Worm (Caenorhabditis elegans) whole organism, L1 larva: ENCODE data around the gene ent-4.

Experiments used
- C04F5.9 ChIP-seq: sonication (generic microtip); optimal IDR thresholded peaks from 2 replicates; lab custom pipeline; 2016; ENCODE audit warnings: missing genetic modification characterization, missing compliant biosample characterization
- C16A3.4 ChIP-seq: fragments of 150-350 bp; optimal IDR thresholded peaks from 2 replicates; lab custom pipeline; 2014; ENCODE audit warnings: missing biosample characterization, missing genetic modification characterization
- C34B4.2 ChIP-seq: sonication (generic microtip); optimal IDR thresholded peaks from 2 replicates; lab custom pipeline; 2017; ENCODE audit warnings: mild to moderate bottlenecking, missing genetic modification characterization, missing compliant biosample characterization
- aly-2 ChIP-seq: fragments of 150-350 bp; optimal IDR thresholded peaks from 2 replicates; lab custom pipeline; 2014; ENCODE audit warnings: missing biosample characterization, missing genetic modification characterization
- ama-1 ChIP-seq: fragments of 150-350 bp; optimal IDR thresholded peaks from 2 replicates; lab custom pipeline; 2014
- blmp-1 ChIP-seq: fragments of 150-350 bp; optimal IDR thresholded peaks from 2 replicates; lab custom pipeline; 2014; ENCODE audit warnings: missing biosample characterization, missing genetic modification characterization
- ceh-8 ChIP-seq: fragments of 200-800 bp; sonication (Bioruptor generic); optimal IDR thresholded peaks from 2 replicates; lab custom pipeline; 2018; ENCODE audit warnings: mild to moderate bottlenecking, missing genetic modification characterization, moderate library complexity, missing compliant biosample characterization
- ceh-88 ChIP-seq: fragments of 200-800 bp; sonication (Bioruptor generic); IDR thresholded peaks from 2 replicates; pipeline ENCODE4 v1.3.6; 2022; ENCODE audit warnings: missing genetic modification characterization, missing compliant biosample characterization
- ceh-90 ChIP-seq: sonication (generic microtip); optimal IDR thresholded peaks from 2 replicates; lab custom pipeline; 2016; ENCODE audit warnings: missing genetic modification characterization, missing compliant biosample characterization
- ces-1 ChIP-seq: fragments of 150-350 bp; optimal IDR thresholded peaks from 2 replicates; lab custom pipeline; 2014; ENCODE audit warnings: missing biosample characterization, missing genetic modification reagents, missing genetic modification characterization
- dsc-1 ChIP-seq: sonication (generic microtip); optimal IDR thresholded peaks from 2 replicates; lab custom pipeline; 2016; ENCODE audit warnings: mild to moderate bottlenecking, missing genetic modification characterization, missing compliant biosample characterization
- egl-27 ChIP-seq, 2 experiments: fragments of 150-350 bp in 1 of 2; sonication (generic microtip); optimal IDR thresholded peaks; 3 replicates each; lab custom pipeline; 2017 to 2018; ENCODE audit warnings: missing biosample characterization in 2 of 2, missing genetic modification characterization in 2 of 2, missing genetic modification reagents in 2 of 2
- elt-3 ChIP-seq, 6 experiments: fragments of 150-350 bp in 1 of 6; sonication (generic microtip); optimal IDR thresholded peaks; 2 replicates each; lab custom pipeline; 2017 to 2018; ENCODE audit warnings: missing biosample characterization in 6 of 6, missing genetic modification characterization in 6 of 6, inconsistent platforms in 1 of 6
- ets-5 ChIP-seq: fragments of 200-800 bp; sonication (Bioruptor generic); IDR thresholded peaks from 2 replicates; pipeline ENCODE4 v1.3.6; 2022; ENCODE audit warnings: missing genetic modification characterization, missing compliant biosample characterization
- fkh-10 ChIP-seq: sonication (generic microtip); optimal IDR thresholded peaks from 2 replicates; lab custom pipeline; 2017; ENCODE audit warnings: missing biosample characterization, missing genetic modification reagents, missing genetic modification characterization
- fkh-4 ChIP-seq: sonication (generic microtip); optimal IDR thresholded peaks from 2 replicates; lab custom pipeline; 2016; ENCODE audit warnings: missing compliant biosample characterization, missing genetic modification characterization, borderline replicate concordance
- fkh-8 ChIP-seq: sonication (generic microtip); optimal IDR thresholded peaks from 2 replicates; lab custom pipeline; 2016; ENCODE audit warnings: mild to moderate bottlenecking, missing genetic modification characterization, missing compliant biosample characterization
- fos-1 ChIP-seq: fragments of 150-350 bp; optimal IDR thresholded peaks from 2 replicates; lab custom pipeline; 2014; ENCODE audit warnings: missing biosample characterization, missing genetic modification characterization
- hlh-4 ChIP-seq: sonication (generic microtip); optimal IDR thresholded peaks from 2 replicates; lab custom pipeline; 2016; ENCODE audit warnings: mild to moderate bottlenecking, missing genetic modification characterization, missing compliant biosample characterization
- hpl-2 ChIP-seq: fragments of 150-350 bp; optimal IDR thresholded peaks from 2 replicates; lab custom pipeline; 2014; ENCODE audit warnings: missing biosample characterization, missing genetic modification reagents, missing genetic modification characterization
- irx-1 ChIP-seq: sonication (generic microtip); optimal IDR thresholded peaks from 2 replicates; lab custom pipeline; 2016; ENCODE audit warnings: missing genetic modification characterization, missing compliant biosample characterization
- isw-1 ChIP-seq: fragments of 200-800 bp; sonication (Bioruptor generic); IDR thresholded peaks from 2 replicates; pipeline ENCODE4 v1.3.6; 2022; ENCODE audit warnings: missing genetic modification characterization, missing compliant biosample characterization
- lin-13 ChIP-seq: fragments of 150-350 bp; optimal IDR thresholded peaks from 2 replicates; lab custom pipeline; 2014; ENCODE audit warnings: missing biosample characterization, missing genetic modification reagents, missing genetic modification characterization
- lin-14 ChIP-seq: fragments of 200-800 bp; sonication (Bioruptor generic); optimal IDR thresholded peaks from 2 replicates; lab custom pipeline; 2018; ENCODE audit warnings: mild to moderate bottlenecking, missing genetic modification characterization, moderate library complexity, missing compliant biosample characterization
- lin-35 ChIP-seq, 2 experiments: fragments of 150-350 bp; optimal IDR thresholded peaks; 2 replicates each; lab custom pipeline; 2014; ENCODE audit warnings: missing biosample characterization in 2 of 2, missing genetic modification characterization in 2 of 2, missing genetic modification reagents in 2 of 2
- lin-39 ChIP-seq: fragments of 150-350 bp; optimal IDR thresholded peaks from 2 replicates; lab custom pipeline; 2014; ENCODE audit warnings: missing biosample characterization, missing genetic modification reagents, missing genetic modification characterization
- lsy-2 ChIP-seq, 2 experiments: fragments of 150-350 bp; optimal IDR thresholded peaks; 2 replicates each; lab custom pipeline; 2014; ENCODE audit warnings: missing biosample characterization in 2 of 2, missing genetic modification characterization in 2 of 2
- mab-9 ChIP-seq: fragments of 200-800 bp; sonication (Bioruptor generic); IDR thresholded peaks from 2 replicates; pipeline ENCODE4 v1.3.6; 2022; ENCODE audit warnings: missing genetic modification reagents, missing genetic modification characterization, missing compliant biosample characterization
- mdl-1 ChIP-seq, 2 experiments: fragments of 150-350 bp; optimal IDR thresholded peaks; 2 replicates each; lab custom pipeline; 2014 to 2017; ENCODE audit warnings: missing biosample characterization in 2 of 2, missing genetic modification characterization in 2 of 2, inconsistent platforms in 1 of 2
- mep-1 ChIP-seq: fragments of 150-350 bp; optimal IDR thresholded peaks from 2 replicates; lab custom pipeline; 2014; ENCODE audit warnings: missing biosample characterization, missing genetic modification characterization
- nhr-20 ChIP-seq: sonication (generic microtip); optimal IDR thresholded peaks from 2 replicates; lab custom pipeline; 2016; ENCODE audit warnings: mild to moderate bottlenecking, missing genetic modification characterization, missing compliant biosample characterization
- nhr-28 ChIP-seq: fragments of 150-350 bp; optimal IDR thresholded peaks from 2 replicates; lab custom pipeline; 2014; ENCODE audit warnings: missing biosample characterization, missing genetic modification characterization
- nhr-71 ChIP-seq: sonication (generic microtip); optimal IDR thresholded peaks from 2 replicates; lab custom pipeline; 2016; ENCODE audit warnings: mild to moderate bottlenecking, missing genetic modification characterization, moderate library complexity, missing compliant biosample characterization
- nhr-77 ChIP-seq: fragments of 150-350 bp; optimal IDR thresholded peaks from 2 replicates; lab custom pipeline; 2014; ENCODE audit warnings: missing biosample characterization, missing genetic modification characterization
- nhr-85 ChIP-seq: sonication (generic microtip); peaks from one replicate; lab custom pipeline; 2016; ENCODE audit warnings: missing genetic modification characterization, inconsistent platforms, missing compliant biosample characterization
- nhr-90 ChIP-seq: sonication (generic microtip); optimal IDR thresholded peaks from 2 replicates; lab custom pipeline; 2016; ENCODE audit warnings: mild to moderate bottlenecking, missing genetic modification characterization, missing compliant biosample characterization; ENCODE audit not compliant: poor library complexity
- pag-3 ChIP-seq: sonication (generic microtip); optimal IDR thresholded peaks from 2 replicates; lab custom pipeline; 2017; ENCODE audit warnings: missing genetic modification characterization, mild to moderate bottlenecking, missing compliant biosample characterization, antibody characterized with exemption, borderline replicate concordance; ENCODE audit not compliant: insufficient read depth
- pqm-1 ChIP-seq: sonication (generic microtip); optimal IDR thresholded peaks from 3 replicates; lab custom pipeline; 2017; ENCODE audit warnings: missing biosample characterization, missing genetic modification characterization
- rnt-1 ChIP-seq: sonication (generic microtip); optimal IDR thresholded peaks from 2 replicates; lab custom pipeline; 2016; ENCODE audit warnings: mild to moderate bottlenecking, missing genetic modification characterization, moderate library complexity, missing compliant biosample characterization
- skn-1 ChIP-seq: fragments of 150-350 bp; optimal IDR thresholded peaks from 2 replicates; lab custom pipeline; 2014; ENCODE audit warnings: missing biosample characterization, missing genetic modification characterization
- snpc-4 ChIP-seq: fragments of 150-350 bp; optimal IDR thresholded peaks from 2 replicates; lab custom pipeline; 2014; ENCODE audit warnings: missing biosample characterization, missing genetic modification characterization
- snu-23 ChIP-seq: sonication (generic microtip); optimal IDR thresholded peaks from 2 replicates; lab custom pipeline; 2016; ENCODE audit warnings: missing genetic modification characterization, missing compliant biosample characterization
- sptf-1 ChIP-seq: fragments of 150-350 bp; optimal IDR thresholded peaks from 2 replicates; lab custom pipeline; 2014; ENCODE audit warnings: missing biosample characterization, missing genetic modification characterization
- sup-37 ChIP-seq: fragments of 200-800 bp; sonication (Bioruptor generic); optimal IDR thresholded peaks from 2 replicates; lab custom pipeline; 2018; ENCODE audit warnings: mild to moderate bottlenecking, missing genetic modification characterization, missing compliant biosample characterization
- tbx-2 ChIP-seq: sonication (generic microtip); optimal IDR thresholded peaks from 2 replicates; lab custom pipeline; 2016; ENCODE audit warnings: missing genetic modification characterization, missing compliant biosample characterization
- tlp-1 ChIP-seq: fragments of 150-350 bp; optimal IDR thresholded peaks from 2 replicates; lab custom pipeline; 2014; ENCODE audit warnings: missing biosample characterization, missing genetic modification characterization
- unc-130 ChIP-seq: fragments of 150-350 bp; optimal IDR thresholded peaks from 2 replicates; lab custom pipeline; 2017; ENCODE audit warnings: missing biosample characterization, missing genetic modification characterization, inconsistent platforms
- unc-86 ChIP-seq: sonication (generic microtip); optimal IDR thresholded peaks from 2 replicates; lab custom pipeline; 2016; ENCODE audit warnings: missing genetic modification characterization, missing compliant biosample characterization
- unc-98 ChIP-seq: fragments of 200-800 bp; sonication (Bioruptor generic); IDR thresholded peaks from 2 replicates; pipeline ENCODE4 v1.3.6; 2022; ENCODE audit warnings: missing genetic modification characterization, missing compliant biosample characterization
- vab-15 ChIP-seq: sonication (generic microtip); optimal IDR thresholded peaks from 2 replicates; lab custom pipeline; 2017; ENCODE audit warnings: missing genotype, mild to moderate bottlenecking, missing genetic modification characterization, missing compliant biosample characterization
- xbp-1 ChIP-seq: sonication (generic microtip); optimal IDR thresholded peaks from 2 replicates; lab custom pipeline; 2016; ENCODE audit warnings: missing genetic modification characterization, missing compliant biosample characterization
- ztf-11 ChIP-seq, 2 experiments: sonication (generic microtip); optimal IDR thresholded peaks; 2 replicates each; lab custom pipeline; 2016 to 2017; ENCODE audit warnings: missing genetic modification characterization in 2 of 2, missing biosample characterization in 1 of 2, missing compliant biosample characterization in 1 of 2
- ztf-4 ChIP-seq: fragments of 150-350 bp; optimal IDR thresholded peaks from 2 replicates; lab custom pipeline; 2014; ENCODE audit warnings: missing biosample characterization, missing genetic modification characterization

Gene ent-4

ce11 chrIV:13703828-13704425, 22.8 kb upstream of the ent-4 start, which contains the start of gene tlp-1 (continued):
- no peak for TF ChIP-seq hlh-4
- TF ChIP-seq lin-39 (tag; lab: Kevin White, UChicago), result peak; percentile 16
- TF ChIP-seq tlp-1, result no peak
- peak; percentile 70 for TF ChIP-seq vab-15 (tag; lab: Kevin White, UChicago)
- TF ChIP-seq C04F5.9 (tag; lab: Kevin White, UChicago), result no peak
- TF ChIP-seq pqm-1, result no peak
- TF ChIP-seq fkh-8 (tag; lab: Kevin White, UChicago), result no peak
- no peak for TF ChIP-seq ama-1 (lab: Kevin White, UChicago)
- peak; percentile 46 for TF ChIP-seq irx-1 (tag; lab: Kevin White, UChicago)
- TF ChIP-seq ceh-88, result no peak
- TF ChIP-seq unc-130, result peak; percentile 65
- no peak for TF ChIP-seq unc-86
- no peak for TF ChIP-seq sup-37 (GFP tag; lab: Kevin White, UChicago)
- TF ChIP-seq mep-1, result peak; percentile 22
- TF ChIP-seq nhr-90 (tag; lab: Kevin White, UChicago), result peak; percentile 69
- TF ChIP-seq nhr-85, result peak; percentile 95
- no peak for TF ChIP-seq nhr-77 (tag; lab: Kevin White, UChicago)
- peak; percentile 12 for TF ChIP-seq lin-13
- no peak for TF ChIP-seq C34B4.2 (tag; lab: Kevin White, UChicago)
- TF ChIP-seq snpc-4, result no peak
- no peak for TF ChIP-seq ceh-8 (GFP tag; lab: Kevin White, UChicago)
- peak; percentile 34 to 37 for TF ChIP-seq lin-35 (GFP tag; optimal IDR thresholded peaks at IDR 0.05; lab: Kevin White, UChicago)
- TF ChIP-seq ztf-4, result no peak
- peak; percentile 64 for TF ChIP-seq rnt-1 (tag; lab: Kevin White, UChicago)
- no peak for TF ChIP-seq ceh-90 (tag; lab: Kevin White, UChicago)
- no peak for TF ChIP-seq fos-1 (tag; lab: Kevin White, UChicago)
- TF ChIP-seq hpl-2 (GFP tag; lab: Kevin White, UChicago), result no peak
- no peak for TF ChIP-seq aly-2 (tag; lab: Kevin White, UChicago)
- peak; percentile 62 for TF ChIP-seq nhr-71 (tag; lab: Kevin White, UChicago)
- peak; percentile 9 for TF ChIP-seq xbp-1 (tag; lab: Kevin White, UChicago)
- TF ChIP-seq C16A3.4 (tag; lab: Kevin White, UChicago), result no peak
- no peak for TF ChIP-seq ztf-11 (tag; optimal IDR thresholded peaks at IDR 0.05; lab: Kevin White, UChicago)
- no peak for TF ChIP-seq skn-1
- no peak for TF ChIP-seq ets-5 (GFP tag; lab: Robert Waterston, UW)
- peak; percentile 40 for TF ChIP-seq nhr-20 (tag; lab: Kevin White, UChicago)
- peak in 4 of 6 experiments; percentile 47 to 86 (median 66) for TF ChIP-seq elt-3 (tag; optimal IDR thresholded peaks at IDR 0.05; lab: Kevin White, UChicago)
- no peak for TF ChIP-seq fkh-10
- TF ChIP-seq lin-14 (GFP tag; lab: Kevin White, UChicago), result peak; percentile 80
- TF ChIP-seq blmp-1, result peak; percentile 35
- peak in 1 of 2 experiments; percentile 26 for TF ChIP-seq mdl-1 (tag; optimal IDR thresholded peaks at IDR 0.05; lab: Kevin White, UChicago)
- no peak for TF ChIP-seq fkh-4
- TF ChIP-seq ces-1 (GFP tag; lab: Kevin White, UChicago), result no peak
- no peak for TF ChIP-seq nhr-28 (tag; lab: Kevin White, UChicago)
- peak; percentile 5 to 15 for TF ChIP-seq egl-27 (tag; optimal IDR thresholded peaks at IDR 0.05; lab: Kevin White, UChicago)
- TF ChIP-seq unc-98 (GFP tag; lab: Robert Waterston, UW), result no peak
- TF ChIP-seq snu-23 (GFP tag; lab: Kevin White, UChicago), result peak; percentile 68
- TF ChIP-seq lsy-2 (tag; optimal IDR thresholded peaks at IDR 0.05; lab: Kevin White, UChicago), result peak; percentile 41 to 73
- no peak for TF ChIP-seq dsc-1 (tag; lab: Kevin White, UChicago)
- TF ChIP-seq sptf-1, result no peak
- no peak for TF ChIP-seq pag-3 (tag; lab: Kevin White, UChicago)
- TF ChIP-seq tbx-2, result peak; percentile 90
- no peak for TF ChIP-seq isw-1 (GFP tag; lab: Robert Waterston, UW)
- TF ChIP-seq mab-9, result peak; percentile 77
- TF ChIP-seq, all 84 proteins: peak for 32
